Worm (Caenorhabditis elegans) whole organism, late embryonic: ENCODE data around the gene cest-26.

Experiments used
- C38D4.7 ChIP-seq: fragments of 200-800 bp; sonication (Bioruptor generic); optimal IDR thresholded peaks from 2 replicates; lab custom pipeline; 2018; ENCODE audit warnings: mild to moderate bottlenecking, missing genetic modification characterization, moderate library complexity, missing compliant biosample characterization
- K09A11.1 ChIP-seq: sonication (generic microtip); optimal IDR thresholded peaks from 2 replicates; lab custom pipeline; 2017; ENCODE audit warnings: antibody characterized with exemption, mild to moderate bottlenecking, missing genetic modification characterization, missing compliant biosample characterization; ENCODE audit not compliant: insufficient read depth
- T23F11.4 ChIP-seq: fragments of 200-800 bp; sonication (Bioruptor generic); optimal IDR thresholded peaks from 2 replicates; lab custom pipeline; 2018; ENCODE audit warnings: mild to moderate bottlenecking, missing genetic modification characterization, missing compliant biosample characterization
- Y22D7AL.16 ChIP-seq: sonication (generic microtip); optimal IDR thresholded peaks from 2 replicates; lab custom pipeline; 2016; ENCODE audit warnings: missing genetic modification characterization, missing compliant biosample characterization
- ceh-19 ChIP-seq: fragments of 200-800 bp; sonication (Bioruptor generic); optimal IDR thresholded peaks from 2 replicates; lab custom pipeline; 2018; ENCODE audit warnings: mild to moderate bottlenecking, missing genetic modification characterization, missing compliant biosample characterization
- ceh-2 ChIP-seq: sonication (generic microtip); optimal IDR thresholded peaks from 2 replicates; lab custom pipeline; 2016; ENCODE audit warnings: missing genotype, missing genetic modification characterization, missing compliant biosample characterization
- ceh-22 ChIP-seq: sonication (generic microtip); optimal IDR thresholded peaks from 2 replicates; lab custom pipeline; 2017; ENCODE audit warnings: missing biosample characterization, missing genetic modification characterization
- ceh-30 ChIP-seq: fragments of 150-350 bp; optimal IDR thresholded peaks from 2 replicates; lab custom pipeline; 2014; ENCODE audit warnings: missing biosample characterization, missing genetic modification characterization
- dve-1 ChIP-seq: sonication (generic microtip); optimal IDR thresholded peaks from 2 replicates; lab custom pipeline; 2017; ENCODE audit warnings: antibody characterized with exemption, mild to moderate bottlenecking, missing genetic modification characterization, missing compliant biosample characterization
- fkh-10 ChIP-seq: fragments of 150-350 bp; optimal IDR thresholded peaks from 2 replicates; lab custom pipeline; 2014; ENCODE audit warnings: missing biosample characterization, missing genetic modification reagents, missing genetic modification characterization
- hlh-15 ChIP-seq: sonication (generic microtip); optimal IDR thresholded peaks from 2 replicates; lab custom pipeline; 2016; ENCODE audit warnings: missing genetic modification characterization, missing compliant biosample characterization
- hlh-30 ChIP-seq: sonication (generic microtip); optimal IDR thresholded peaks from 2 replicates; lab custom pipeline; 2017; ENCODE audit warnings: antibody characterized with exemption, missing genetic modification characterization, missing compliant biosample characterization; ENCODE audit not compliant: insufficient read depth
- hlh-8 ChIP-seq: sonication (generic microtip); optimal IDR thresholded peaks from 2 replicates; lab custom pipeline; 2016; ENCODE audit warnings: missing genotype, missing genetic modification characterization, missing compliant biosample characterization
- nfya-1 ChIP-seq: sonication (generic microtip); optimal IDR thresholded peaks from 2 replicates; lab custom pipeline; 2017; ENCODE audit warnings: missing genetic modification characterization, mild to moderate bottlenecking, missing compliant biosample characterization, antibody characterized with exemption, moderate library complexity
- npax-4 ChIP-seq: sonication (generic microtip); optimal IDR thresholded peaks from 2 replicates; lab custom pipeline; 2016; ENCODE audit warnings: missing genetic modification characterization, missing compliant biosample characterization
- pag-3 ChIP-seq: sonication (generic microtip); optimal IDR thresholded peaks from 2 replicates; lab custom pipeline; 2016; ENCODE audit warnings: missing compliant biosample characterization, missing genetic modification characterization, borderline replicate concordance
- pat-9 ChIP-seq: fragments of 200-800 bp; sonication (Bioruptor generic); optimal IDR thresholded peaks from 2 replicates; lab custom pipeline; 2018; ENCODE audit warnings: mild to moderate bottlenecking, missing genetic modification characterization, moderate library complexity, missing compliant biosample characterization
- pha-2 ChIP-seq: sonication (generic microtip); optimal IDR thresholded peaks from 2 replicates; lab custom pipeline; 2017; ENCODE audit warnings: mild to moderate bottlenecking, missing genetic modification characterization, missing compliant biosample characterization
- pqm-1 ChIP-seq: sonication (generic microtip); optimal IDR thresholded peaks from 2 replicates; lab custom pipeline; 2016; ENCODE audit warnings: missing genetic modification characterization, missing compliant biosample characterization
- ref-2 ChIP-seq: sonication (generic microtip); optimal IDR thresholded peaks from 2 replicates; lab custom pipeline; 2016; ENCODE audit warnings: missing genetic modification characterization, missing compliant biosample characterization
- sdc-2 ChIP-seq: sonication (generic microtip); optimal IDR thresholded peaks from 2 replicates; lab custom pipeline; 2016; ENCODE audit warnings: missing genotype, missing genetic modification characterization, missing compliant biosample characterization
- sox-4 ChIP-seq: sonication (generic microtip); optimal IDR thresholded peaks from 2 replicates; lab custom pipeline; 2017; ENCODE audit warnings: mild to moderate bottlenecking, missing genetic modification characterization, inconsistent platforms, missing compliant biosample characterization
- tbx-2 ChIP-seq: sonication (generic microtip); optimal IDR thresholded peaks from 2 replicates; lab custom pipeline; 2016; ENCODE audit warnings: missing genetic modification characterization, missing compliant biosample characterization
- unc-42 ChIP-seq: sonication (generic microtip); optimal IDR thresholded peaks from 2 replicates; lab custom pipeline; 2016; ENCODE audit warnings: missing genotype, missing genetic modification characterization, missing compliant biosample characterization
- zip-5 ChIP-seq: sonication (generic microtip); optimal IDR thresholded peaks from 2 replicates; lab custom pipeline; 2016; ENCODE audit warnings: missing genetic modification characterization, missing compliant biosample characterization
- ztf-16 ChIP-seq: sonication (generic microtip); optimal IDR thresholded peaks from 2 replicates; lab custom pipeline; 2017; ENCODE audit warnings: missing genetic modification characterization, missing compliant biosample characterization

The cest-26 gene

ce11 chrX:4386493-4386892 lies 51.0 kb downstream of the cest-26 start:
- no peak for TF ChIP-seq sdc-2
- no peak for TF ChIP-seq Y22D7AL.16 (tag; lab: Kevin White, UChicago)
- TF ChIP-seq ztf-16, result no peak
- TF ChIP-seq ref-2 (tag; lab: Kevin White, UChicago), result no peak
- no peak for TF ChIP-seq sox-4 (tag; lab: Kevin White, UChicago)
- TF ChIP-seq hlh-30 (tag; lab: Kevin White, UChicago), result no peak
- no peak for TF ChIP-seq nfya-1

ce11 chrX:4383316-4383936 lies 54.0 kb downstream of the cest-26 start, which contains the start of gene lst-2:
Gene lst-2 (minus strand): TSS chrX:4383366.
- no peak for TF ChIP-seq zip-5 (tag; lab: Kevin White, UChicago)
- TF ChIP-seq ceh-19, result no peak
- TF ChIP-seq ceh-30 (tag; lab: Kevin White, UChicago), result no peak
- no peak for TF ChIP-seq npax-4 (tag; lab: Kevin White, UChicago)
- no peak for TF ChIP-seq fkh-10 (GFP tag; lab: Kevin White, UChicago)
- TF ChIP-seq Y22D7AL.16 (tag; lab: Kevin White, UChicago), result no peak
- no peak for TF ChIP-seq pag-3 (tag; lab: Kevin White, UChicago)
- no peak for TF ChIP-seq C38D4.7 (GFP tag; lab: Kevin White, UChicago)
- no peak for TF ChIP-seq pqm-1 (tag; lab: Kevin White, UChicago)
- no peak for TF ChIP-seq ceh-2
- no peak for TF ChIP-seq unc-42
- no peak for TF ChIP-seq pha-2 (tag; lab: Kevin White, UChicago)
- no peak for TF ChIP-seq ceh-22 (tag; lab: Kevin White, UChicago)
- no peak for TF ChIP-seq tbx-2 (tag; lab: Kevin White, UChicago)
- no peak for TF ChIP-seq dve-1 (tag; lab: Kevin White, UChicago)
- TF ChIP-seq hlh-15 (tag; lab: Kevin White, UChicago), result no peak
- TF ChIP-seq T23F11.4 (GFP tag; lab: Kevin White, UChicago), result no peak
- no peak for TF ChIP-seq hlh-8
- no peak for TF ChIP-seq pat-9
- no peak for TF ChIP-seq K09A11.1 (tag; lab: Kevin White, UChicago)
